Fruit fly (Drosophila melanogaster) whole organism, adult: ENCODE measurements around the gene CG10948.

ENCODE experiments used
- CG5204 ChIP-seq: fragments of 200-800 bp; sonication (Bioruptor generic); optimal IDR thresholded peaks from 2 replicates; lab custom pipeline; 2016; ENCODE audit warnings: missing biosample characterization, missing genetic modification characterization
- Clk ChIP-seq: fragments of 200-800 bp; sonication (Bioruptor generic); optimal IDR thresholded peaks from 2 replicates; lab custom pipeline; 2017; ENCODE audit warnings: missing biosample characterization, missing genetic modification characterization
- Mnt ChIP-seq: fragments of 200-800 bp; sonication (Bioruptor generic); optimal IDR thresholded peaks from 2 replicates; lab custom pipeline; 2016; ENCODE audit warnings: missing biosample characterization, mild to moderate bottlenecking, missing genetic modification characterization
- cnc ChIP-seq, 2 experiments: fragments of >200 bp; optimal IDR thresholded peaks; 2 replicates each; lab custom pipeline; 2017
- kay ChIP-seq: fragments of 200-800 bp; sonication (Bioruptor generic); peaks from one replicate; lab custom pipeline; 2016; ENCODE audit warnings: missing biosample characterization, missing genetic modification characterization, borderline replicate concordance

DNA sequence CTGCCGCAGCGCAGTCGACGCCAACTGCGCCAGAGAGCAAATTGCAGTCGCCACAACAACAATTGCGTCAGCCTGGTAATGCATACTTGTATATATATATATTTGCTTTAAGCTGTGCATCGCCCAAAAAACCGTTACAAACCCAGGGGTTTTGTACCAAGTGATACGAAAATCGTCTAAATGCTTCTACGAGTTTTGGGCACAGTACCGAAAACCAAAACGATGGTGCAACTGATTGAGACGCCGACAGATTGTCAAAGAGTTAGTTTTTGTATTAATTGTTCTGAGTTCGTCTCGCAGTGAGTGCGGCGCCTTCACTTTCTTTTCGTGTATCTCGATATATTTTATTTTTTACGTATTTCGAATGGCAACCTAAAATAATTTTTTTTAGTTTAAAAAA lies 35.1 kb downstream of the CG10948 start:
- TF ChIP-seq CG5204 (GFP tag; lab: Kevin White, UChicago) (no peak), Clk (GFP tag; lab: Kevin White, UChicago) (no peak), Mnt (no peak), kay (GFP tag; lab: Kevin White, UChicago) (no peak), cnc (optimal IDR thresholded peaks at IDR 0.05; lab: Kevin White, UChicago) (no peak)
